Worm (Caenorhabditis elegans) whole organism, mixed stage, embryonic: Measurements from ENCODE around the gene gtl-2.

Source experiments
- M03D4.4 ChIP-seq: sonication (generic microtip); optimal IDR thresholded peaks from 2 replicates; lab custom pipeline; 2017; ENCODE audit warnings: mild to moderate bottlenecking, missing genetic modification characterization, missing compliant biosample characterization
- blmp-1 ChIP-seq: fragments of 150-350 bp; optimal IDR thresholded peaks from 2 replicates; lab custom pipeline; 2014; ENCODE audit warnings: missing biosample characterization, missing genetic modification characterization
- elt-1 ChIP-seq: sonication (generic microtip); optimal IDR thresholded peaks from 2 replicates; lab custom pipeline; 2017; ENCODE audit warnings: missing genetic modification characterization, mild to moderate bottlenecking, missing compliant biosample characterization, antibody characterized with exemption, moderate library complexity, borderline replicate concordance; ENCODE audit not compliant: insufficient read depth
- elt-3 ChIP-seq: fragments of 150-350 bp; optimal IDR thresholded peaks from 2 replicates; lab custom pipeline; 2014; ENCODE audit warnings: missing biosample characterization, missing genetic modification characterization
- lin-13 ChIP-seq: fragments of 150-350 bp; optimal IDR thresholded peaks from 2 replicates; lab custom pipeline; 2014; ENCODE audit warnings: missing biosample characterization, missing genetic modification characterization
- lin-32 ChIP-seq: fragments of 200-800 bp; sonication (Bioruptor generic); optimal IDR thresholded peaks from 2 replicates; lab custom pipeline; 2018; ENCODE audit warnings: mild to moderate bottlenecking, missing genetic modification characterization, missing compliant biosample characterization
- lsy-2 ChIP-seq: fragments of 150-350 bp; optimal IDR thresholded peaks from 2 replicates; lab custom pipeline; 2014; ENCODE audit warnings: missing biosample characterization, missing genetic modification characterization
- mep-1 ChIP-seq: fragments of 150-350 bp; optimal IDR thresholded peaks from 2 replicates; lab custom pipeline; 2017; ENCODE audit warnings: missing biosample characterization, missing genetic modification reagents, missing genetic modification characterization, inconsistent platforms
- nhr-12 ChIP-seq: fragments of 150-350 bp; optimal IDR thresholded peaks from 2 replicates; lab custom pipeline; 2014; ENCODE audit warnings: missing biosample characterization, missing genetic modification characterization
- nhr-76 ChIP-seq: sonication (generic microtip); optimal IDR thresholded peaks from 2 replicates; lab custom pipeline; 2017; ENCODE audit warnings: missing biosample characterization, missing genetic modification characterization
- pha-4 ChIP-seq: fragments of 150-350 bp; optimal IDR thresholded peaks from 2 replicates; lab custom pipeline; 2018; ENCODE audit warnings: missing biosample characterization, missing genetic modification reagents, missing genetic modification characterization
- snpc-4 ChIP-seq: fragments of 150-350 bp; optimal IDR thresholded peaks from 2 replicates; lab custom pipeline; 2014; ENCODE audit warnings: missing biosample characterization, missing genetic modification characterization
- unc-39 ChIP-seq: fragments of 150-350 bp; optimal IDR thresholded peaks from 2 replicates; lab custom pipeline; 2014; ENCODE audit warnings: missing biosample characterization, missing genetic modification characterization
- ztf-11 ChIP-seq: fragments of 150-350 bp; optimal IDR thresholded peaks from 2 replicates; lab custom pipeline; 2014; ENCODE audit warnings: missing biosample characterization, missing genetic modification characterization

DNA sequence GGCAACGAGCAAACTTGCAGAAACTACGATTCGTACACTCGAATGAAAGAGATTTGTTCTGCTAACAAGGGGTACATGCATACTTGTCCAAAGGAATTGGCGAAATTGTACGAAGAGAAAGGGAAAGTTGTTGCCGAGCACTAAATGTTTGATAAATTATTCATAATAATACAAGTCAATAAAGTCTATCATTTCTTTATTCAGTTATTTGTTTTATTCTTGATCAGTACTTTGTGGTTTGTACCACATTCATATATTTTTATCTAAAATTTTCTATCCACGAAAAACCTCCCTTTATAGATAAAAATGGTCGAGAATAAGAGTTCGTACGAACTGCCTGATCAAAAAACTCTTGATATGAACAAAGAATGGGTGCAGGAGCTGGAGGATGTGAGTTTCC is 47.2 kb downstream of the gtl-2 start, which contains the start of gene edg-1:
- TF ChIP-seq snpc-4 (no peak), elt-1 (no peak), nhr-12 (tag; lab: Kevin White, UChicago) (no peak), blmp-1 (tag; lab: Kevin White, UChicago) (no peak), lin-32 (no peak), lin-13 (tag; lab: Kevin White, UChicago) (no peak), nhr-76 (tag; lab: Kevin White, UChicago) (no peak), elt-3 (no peak), pha-4 (tag; lab: Kevin White, UChicago) (no peak), ztf-11 (tag; lab: Kevin White, UChicago) (no peak), mep-1 (tag; lab: Kevin White, UChicago) (no peak), M03D4.4 (tag; lab: Kevin White, UChicago) (no peak), lsy-2 (tag; lab: Kevin White, UChicago) (no peak), unc-39 (tag; lab: Kevin White, UChicago) (no peak)
